Fruit fly (Drosophila melanogaster) whole organism, embryonic: ENCODE measurements around the gene Jhbp7.
A peak's percentile ranks its signal among the peaks of the same experiment; 100 is the strongest.

ENCODE experiments used
- CG11696 ChIP-seq: fragments of 200-800 bp; sonication (Bioruptor generic); IDR thresholded peaks from 2 replicates; pipeline ENCODE4 v1.3.6; 2022; ENCODE audit warnings: missing biosample characterization, missing genetic modification characterization
- CG13424 ChIP-seq: fragments of 200-800 bp; sonication (Bioruptor generic); optimal IDR thresholded peaks from 2 replicates; lab custom pipeline; 2019; ENCODE audit warnings: missing biosample characterization, mild to moderate bottlenecking, missing genetic modification characterization, moderate library complexity
- CG14860 ChIP-seq: fragments of 200-800 bp; sonication (Bioruptor generic); IDR thresholded peaks from 3 replicates; pipeline ENCODE4 v1.3.6; 2022; ENCODE audit warnings: missing biosample characterization, missing genetic modification characterization; ENCODE audit not compliant: partially characterized antibody
- CG15601 ChIP-seq: fragments of 200-800 bp; sonication (Bioruptor generic); optimal IDR thresholded peaks from 3 replicates; lab custom pipeline; 2019; ENCODE audit warnings: missing biosample characterization, mild to moderate bottlenecking, missing genetic modification characterization, moderate library complexity
- CG15696 ChIP-seq: fragments of 200-800 bp; sonication (Bioruptor generic); optimal IDR thresholded peaks from 2 replicates; lab custom pipeline; 2019; ENCODE audit warnings: missing biosample characterization, mild to moderate bottlenecking, missing genetic modification characterization, moderate library complexity
- CG2116 ChIP-seq: fragments of 200-800 bp; sonication (Bioruptor generic); optimal IDR thresholded peaks from 3 replicates; lab custom pipeline; 2018; ENCODE audit warnings: missing biosample characterization, mild to moderate bottlenecking, missing genetic modification characterization
- CG30403 ChIP-seq: fragments of 200-800 bp; sonication (Bioruptor generic); optimal IDR thresholded peaks from 3 replicates; lab custom pipeline; 2016; ENCODE audit warnings: missing biosample characterization, missing genetic modification characterization
- CG30431 ChIP-seq: fragments of 200-800 bp; sonication (Bioruptor generic); optimal IDR thresholded peaks from 2 replicates; lab custom pipeline; 2017; ENCODE audit warnings: missing biosample characterization, missing genetic modification characterization
- CG31388 ChIP-seq: fragments of 200-800 bp; sonication (Bioruptor generic); optimal IDR thresholded peaks from 2 replicates; lab custom pipeline; 2016; ENCODE audit warnings: missing biosample characterization, missing genetic modification characterization
- CG3847 ChIP-seq: fragments of 200-800 bp; sonication (Bioruptor generic); IDR thresholded peaks from 2 replicates; pipeline ENCODE4 v1.3.6; 2022; ENCODE audit warnings: missing biosample characterization, missing genetic modification characterization
- CG4360 ChIP-seq: fragments of 200-800 bp; sonication (Bioruptor generic); IDR thresholded peaks from 2 replicates; pipeline ENCODE4 v1.3.6; 2022; ENCODE audit warnings: missing biosample characterization, missing genetic modification characterization
- CG4854 ChIP-seq: fragments of 200-800 bp; sonication (Bioruptor generic); optimal IDR thresholded peaks from 2 replicates; lab custom pipeline; 2016; ENCODE audit warnings: missing biosample characterization, missing genetic modification characterization, inconsistent platforms
- CG7839 ChIP-seq: fragments of 200-800 bp; sonication (Bioruptor generic); optimal IDR thresholded peaks from 3 replicates; lab custom pipeline; 2018; ENCODE audit warnings: missing biosample characterization, mild to moderate bottlenecking, missing genetic modification characterization, moderate library complexity
- CG8290 ChIP-seq, 3 experiments: fragments of 200-800 bp; sonication (Bioruptor generic); optimal IDR thresholded peaks; 2 replicates each; lab custom pipeline; 2016 to 2019; ENCODE audit warnings: missing biosample characterization in 3 of 3, missing genetic modification characterization in 3 of 3, mild to moderate bottlenecking in 2 of 3, moderate library complexity in 1 of 3
- CoRest ChIP-seq: fragments of 200-800 bp; sonication (Bioruptor generic); optimal IDR thresholded peaks from 3 replicates; lab custom pipeline; 2018; ENCODE audit warnings: missing biosample characterization, mild to moderate bottlenecking, missing genetic modification characterization, moderate library complexity
- Dek ChIP-seq: fragments of 200-800 bp; sonication (Bioruptor generic); optimal IDR thresholded peaks from 3 replicates; lab custom pipeline; 2019; ENCODE audit warnings: missing biosample characterization, mild to moderate bottlenecking, missing genetic modification characterization, moderate library complexity
- Dip2 ChIP-seq: fragments of 200-800 bp; sonication (Bioruptor generic); IDR thresholded peaks from 2 replicates; pipeline ENCODE4 v1.3.6; 2022; ENCODE audit warnings: missing biosample characterization, missing genetic modification characterization
- Gsc ChIP-seq: fragments of 200-800 bp; sonication (Bioruptor generic); IDR thresholded peaks from 2 replicates; pipeline ENCODE4 v1.3.6; 2022; ENCODE audit warnings: missing biosample characterization, missing genetic modification characterization
- Hey ChIP-seq: fragments of 200-800 bp; sonication (Bioruptor generic); optimal IDR thresholded peaks from 3 replicates; lab custom pipeline; 2018; ENCODE audit warnings: missing biosample characterization, mild to moderate bottlenecking, missing genetic modification characterization
- Kr ChIP-seq: fragments of 200-800 bp; sonication (Bioruptor generic); optimal IDR thresholded peaks from 2 replicates; lab custom pipeline; 2017; ENCODE audit warnings: missing biosample characterization, mild to moderate bottlenecking, missing genetic modification characterization
- Lpt ChIP-seq: fragments of >200 bp; optimal IDR thresholded peaks from 2 replicates; lab custom pipeline; 2018; ENCODE audit warnings: missing biosample characterization, missing genetic modification characterization
- Myb ChIP-seq: fragments of 200-800 bp; sonication (Bioruptor generic); optimal IDR thresholded peaks from 2 replicates; lab custom pipeline; 2016; ENCODE audit warnings: missing biosample characterization, missing genetic modification characterization
- Sox102F ChIP-seq: fragments of 200-800 bp; sonication (Bioruptor generic); optimal IDR thresholded peaks from 2 replicates; lab custom pipeline; 2018; ENCODE audit warnings: missing biosample characterization, mild to moderate bottlenecking, missing genetic modification characterization, moderate library complexity
- Xrp1 ChIP-seq: fragments of 200-800 bp; sonication (Bioruptor generic); IDR thresholded peaks from 2 replicates; pipeline ENCODE4 v1.3.6; 2022; ENCODE audit warnings: missing biosample characterization, missing genetic modification characterization
- YL-1 ChIP-seq: fragments of 200-800 bp; sonication (Bioruptor generic); optimal IDR thresholded peaks from 3 replicates; lab custom pipeline; 2017; ENCODE audit warnings: missing biosample characterization, mild to moderate bottlenecking, missing genetic modification characterization
- ab ChIP-seq: fragments of 200-800 bp; sonication (Bioruptor generic); optimal IDR thresholded peaks from 2 replicates; lab custom pipeline; 2016; ENCODE audit warnings: missing biosample characterization, missing genetic modification characterization
- ase ChIP-seq: fragments of 200-800 bp; sonication (Bioruptor generic); IDR thresholded peaks from 3 replicates; pipeline ENCODE4 v1.3.6; 2022; ENCODE audit warnings: missing biosample characterization, missing genetic modification characterization
- az2 ChIP-seq: fragments of 200-800 bp; sonication (Bioruptor generic); optimal IDR thresholded peaks from 3 replicates; lab custom pipeline; 2016; ENCODE audit warnings: missing biosample characterization, missing genetic modification characterization
- bbx ChIP-seq: fragments of 200-800 bp; sonication (Bioruptor generic); IDR thresholded peaks from 2 replicates; pipeline ENCODE4 v1.3.6; 2022; ENCODE audit warnings: missing biosample characterization, missing genetic modification characterization; ENCODE audit not compliant: partially characterized antibody
- cad ChIP-seq: fragments of >200 bp; optimal IDR thresholded peaks from 2 replicates; lab custom pipeline; 2017; ENCODE audit warnings: missing biosample characterization, missing genetic modification characterization
- corto ChIP-seq: fragments of 200-800 bp; sonication (Bioruptor generic); optimal IDR thresholded peaks from 2 replicates; lab custom pipeline; 2016; ENCODE audit warnings: missing biosample characterization, mild to moderate bottlenecking, missing genetic modification characterization, moderate library complexity
- dan ChIP-seq: fragments of 200-800 bp; sonication (Bioruptor generic); IDR thresholded peaks from 2 replicates; pipeline ENCODE4 v1.3.6; 2022; ENCODE audit warnings: missing biosample characterization, missing genetic modification characterization
- dati ChIP-seq: fragments of 200-800 bp; sonication (Bioruptor generic); IDR thresholded peaks from 2 replicates; pipeline ENCODE4 v1.3.6; 2022; ENCODE audit warnings: missing biosample characterization, missing genetic modification characterization
- emc ChIP-seq: fragments of 200-800 bp; sonication (Bioruptor generic); optimal IDR thresholded peaks from 2 replicates; lab custom pipeline; 2016; ENCODE audit warnings: missing biosample characterization, missing genetic modification characterization
- esg ChIP-seq: fragments of 200-800 bp; sonication (Bioruptor generic); conservative IDR thresholded peaks from 2 replicates; pipeline ENCODE4 v1.3.6; 2022; ENCODE audit warnings: missing biosample characterization, missing genetic modification characterization
- exex ChIP-seq: fragments of 200-800 bp; sonication (Bioruptor generic); optimal IDR thresholded peaks from 4 replicates; lab custom pipeline; 2018; ENCODE audit warnings: missing biosample characterization, mild to moderate bottlenecking, missing genetic modification characterization, moderate library complexity
- fd96Cb ChIP-seq: fragments of 200-800 bp; sonication (Bioruptor generic); optimal IDR thresholded peaks from 2 replicates; lab custom pipeline; 2018; ENCODE audit warnings: missing biosample characterization, mild to moderate bottlenecking, missing genetic modification characterization, moderate library complexity
- grn ChIP-seq: fragments of 200-800 bp; sonication (Bioruptor generic); optimal IDR thresholded peaks from 3 replicates; lab custom pipeline; 2017; ENCODE audit warnings: missing biosample characterization, missing genetic modification characterization
- hth ChIP-seq: fragments of >200 bp; optimal IDR thresholded peaks from 2 replicates; lab custom pipeline; 2017; ENCODE audit warnings: inconsistent platforms
- ind ChIP-seq: fragments of 200-800 bp; sonication (Bioruptor generic); optimal IDR thresholded peaks from 3 replicates; lab custom pipeline; 2016; ENCODE audit warnings: missing biosample characterization, missing genetic modification characterization
- kni ChIP-seq: fragments of 200-800 bp; sonication (Bioruptor generic); optimal IDR thresholded peaks from 3 replicates; lab custom pipeline; 2017; ENCODE audit warnings: mild to moderate bottlenecking, missing biosample characterization, missing genetic modification reagents, missing genetic modification characterization
- lola ChIP-seq, 3 experiments: fragments of >200 bp in 2 of 3; fragments of 200-800 bp in 1 of 3; sonication (Bioruptor generic) in 1 of 3; optimal IDR thresholded peaks; 2 replicates each; lab custom pipeline; 2017 to 2019; ENCODE audit warnings: missing biosample characterization in 3 of 3, missing genetic modification characterization in 3 of 3, mild to moderate bottlenecking in 1 of 3, moderate library complexity in 1 of 3
- onecut ChIP-seq: fragments of 200-800 bp; sonication (Bioruptor generic); IDR thresholded peaks from 2 replicates; pipeline ENCODE4 v1.3.6; 2022; ENCODE audit warnings: missing biosample characterization, missing genetic modification characterization
- phol ChIP-seq: fragments of 200-800 bp; sonication (Bioruptor generic); optimal IDR thresholded peaks from 3 replicates; lab custom pipeline; 2018; ENCODE audit warnings: missing biosample characterization, mild to moderate bottlenecking, missing genetic modification characterization, moderate library complexity
- row ChIP-seq: fragments of 200-800 bp; sonication (Bioruptor generic); IDR thresholded peaks from 3 replicates; pipeline ENCODE4 v1.3.6; 2022; ENCODE audit warnings: missing biosample characterization, missing genetic modification characterization
- run ChIP-seq: fragments of 200-800 bp; sonication (Bioruptor generic); optimal IDR thresholded peaks from 3 replicates; lab custom pipeline; 2018; ENCODE audit warnings: missing biosample characterization, mild to moderate bottlenecking, missing genetic modification characterization
- scrt ChIP-seq: fragments of 200-800 bp; sonication (Bioruptor generic); optimal IDR thresholded peaks from 2 replicates; lab custom pipeline; 2018; ENCODE audit warnings: missing biosample characterization, mild to moderate bottlenecking, missing genetic modification characterization, moderate library complexity
- sim ChIP-seq: fragments of 200-800 bp; sonication (Bioruptor generic); IDR thresholded peaks from 2 replicates; pipeline ENCODE4 v1.3.6; 2022; ENCODE audit warnings: missing biosample characterization, missing genetic modification characterization
- slou ChIP-seq: fragments of 200-800 bp; sonication (Bioruptor generic); optimal IDR thresholded peaks from 3 replicates; lab custom pipeline; 2016; ENCODE audit warnings: missing biosample characterization, missing genetic modification characterization
- sob ChIP-seq: fragments of 200-800 bp; sonication (Bioruptor generic); IDR thresholded peaks from 2 replicates; pipeline ENCODE4 v1.3.6; 2022; ENCODE audit warnings: missing biosample characterization, missing genetic modification characterization

Gene Jhbp7

dm6 chr3R:25245052-25245813 lies 7.8 kb downstream of the Jhbp7 start, which contains the start of gene bam (continued):
- TF ChIP-seq CG15601 (tag; lab: Kevin White, UChicago) = peak; percentile 22
- TF ChIP-seq corto = no peak
- TF ChIP-seq exex (tag; lab: Kevin White, UChicago) = no peak
- no peak for TF ChIP-seq CG4854 (GFP tag; lab: Kevin White, UChicago)
- TF ChIP-seq sim (GFP tag; lab: Robert Waterston, UW) = no peak
- TF ChIP-seq dati (GFP tag; lab: Robert Waterston, UW) = no peak
- no peak for TF ChIP-seq lola (GFP tag; optimal IDR thresholded peaks at IDR 0.05; lab: Kevin White, UChicago)
- TF ChIP-seq Dip2 (GFP tag; lab: Robert Waterston, UW) = no peak
- TF ChIP-seq az2 = no peak
- no peak for TF ChIP-seq ab (GFP tag; lab: Kevin White, UChicago)
- no peak for TF ChIP-seq Sox102F (GFP tag; lab: Kevin White, UChicago)
- no peak for TF ChIP-seq CG30431
- no peak for TF ChIP-seq dan (GFP tag; lab: Robert Waterston, UW)
- TF ChIP-seq emc (GFP tag; lab: Kevin White, UChicago) = no peak
- TF ChIP-seq Gsc (GFP tag; lab: Robert Waterston, UW) = no peak
- TF ChIP-seq CG14860 (GFP tag; lab: Robert Waterston, UW) = no peak
- no peak for TF ChIP-seq CG11696 (GFP tag; lab: Robert Waterston, UW)
- TF ChIP-seq CG31388 (GFP tag; lab: Kevin White, UChicago) = no peak
- TF ChIP-seq CoRest (tag; lab: Kevin White, UChicago) = peak; percentile 64
- TF ChIP-seq onecut = no peak
- TF ChIP-seq CG4360 (GFP tag; lab: Robert Waterston, UW) = no peak
- TF ChIP-seq CG3847 (GFP tag; lab: Robert Waterston, UW) = peak; percentile 80
- peak; percentile 36 for TF ChIP-seq CG2116 (GFP tag; lab: Kevin White, UChicago)
- peak; percentile 7 for TF ChIP-seq CG13424
- no peak for TF ChIP-seq row (GFP tag; lab: Robert Waterston, UW)
- TF ChIP-seq hth = no peak
- TF ChIP-seq run (tag; lab: Kevin White, UChicago) = no peak
- TF ChIP-seq YL-1 = peak; percentile 18
- TF ChIP-seq ind = no peak
- TF ChIP-seq ase (GFP tag; lab: Robert Waterston, UW) = no peak
- no peak for TF ChIP-seq scrt
- peak; percentile 51 for TF ChIP-seq Myb (GFP tag; lab: Kevin White, UChicago)
- peak; percentile 43 for TF ChIP-seq CG8290 (GFP tag; optimal IDR thresholded peaks at IDR 0.05; lab: Kevin White, UChicago)
- no peak for TF ChIP-seq CG8290 (tag; optimal IDR thresholded peaks at IDR 0.05; lab: Kevin White, UChicago)
- TF ChIP-seq Dek (tag; lab: Kevin White, UChicago) = peak; percentile 45
- TF ChIP-seq slou = no peak
- no peak for TF ChIP-seq fd96Cb (tag; lab: Kevin White, UChicago)
- TF ChIP-seq CG30403 (GFP tag; lab: Kevin White, UChicago) = no peak
- TF ChIP-seq CG7839 (tag; lab: Kevin White, UChicago) = no peak
- no peak for TF ChIP-seq bbx (GFP tag; lab: Robert Waterston, UW)
- TF ChIP-seq sob (GFP tag; lab: Robert Waterston, UW) = no peak
- no peak for TF ChIP-seq Xrp1 (GFP tag; lab: Robert Waterston, UW)
- TF ChIP-seq grn (GFP tag; lab: Kevin White, UChicago) = no peak
- no peak for TF ChIP-seq cad (GFP tag; lab: Kevin White, UChicago)
- TF ChIP-seq Hey = no peak
- no peak for TF ChIP-seq phol (tag; lab: Kevin White, UChicago)
- TF ChIP-seq esg (GFP tag; lab: Robert Waterston, UW) = no peak
- no peak for TF ChIP-seq kni (GFP tag; lab: Kevin White, UChicago)
- no peak for TF ChIP-seq Kr (GFP tag; lab: Kevin White, UChicago)
- TF ChIP-seq Lpt (GFP tag; lab: Kevin White, UChicago) = no peak
- TF ChIP-seq CG15696 = peak; percentile 7
